Fruit fly (Drosophila melanogaster) whole organism, prepupa: Measurements from ENCODE around the gene CG11035.

Experiments
- CG10631 ChIP-seq: fragments of 200-800 bp; sonication (Bioruptor generic); optimal IDR thresholded peaks from 2 replicates; lab custom pipeline; 2016; ENCODE audit warnings: missing biosample characterization, missing genetic modification characterization
- CG10669 ChIP-seq: fragments of 200-800 bp; sonication (Bioruptor generic); optimal IDR thresholded peaks from 3 replicates; lab custom pipeline; 2018; ENCODE audit warnings: missing biosample characterization, mild to moderate bottlenecking, missing genetic modification characterization, moderate library complexity
- CG11294 ChIP-seq: fragments of 200-800 bp; sonication (Bioruptor generic); IDR thresholded peaks from 2 replicates; pipeline ENCODE4 v1.3.6; 2022; ENCODE audit warnings: missing biosample characterization, missing genetic modification characterization
- CG11762 ChIP-seq: fragments of 200-800 bp; sonication (Bioruptor generic); optimal IDR thresholded peaks from 3 replicates; lab custom pipeline; 2016; ENCODE audit warnings: missing biosample characterization, missing genetic modification characterization; ENCODE audit not compliant: insufficient read depth
- CG15336 ChIP-seq: fragments of 200-800 bp; sonication (Bioruptor generic); IDR thresholded peaks from 2 replicates; pipeline ENCODE4 v1.3.6; 2022; ENCODE audit warnings: missing biosample characterization, missing genetic modification characterization
- CG1621 ChIP-seq: fragments of 200-800 bp; sonication (Bioruptor generic); optimal IDR thresholded peaks from 3 replicates; lab custom pipeline; 2018; ENCODE audit warnings: missing biosample characterization, mild to moderate bottlenecking, missing genetic modification characterization
- CG16779 ChIP-seq: fragments of 200-800 bp; sonication (Bioruptor generic); optimal IDR thresholded peaks from 3 replicates; lab custom pipeline; 2017; ENCODE audit warnings: missing biosample characterization, mild to moderate bottlenecking, missing genetic modification characterization
- CG3032 ChIP-seq: fragments of 200-800 bp; optimal IDR thresholded peaks from 2 replicates; lab custom pipeline; 2019; ENCODE audit warnings: missing biosample characterization, mild to moderate bottlenecking, missing genetic modification characterization, moderate library complexity
- CG31627 ChIP-seq: fragments of 200-800 bp; sonication (Bioruptor generic); optimal IDR thresholded peaks from 3 replicates; lab custom pipeline; 2016; ENCODE audit warnings: missing biosample characterization, missing genetic modification characterization
- CG34406 ChIP-seq: fragments of 200-800 bp; sonication (Bioruptor generic); optimal IDR thresholded peaks from 3 replicates; lab custom pipeline; 2016; ENCODE audit warnings: missing biosample characterization, missing genetic modification characterization
- CG3919 ChIP-seq: fragments of 200-800 bp; sonication (Bioruptor generic); optimal IDR thresholded peaks from 3 replicates; lab custom pipeline; 2016; ENCODE audit warnings: missing biosample characterization, missing genetic modification characterization
- CG4318 ChIP-seq: fragments of 200-800 bp; sonication (Bioruptor generic); optimal IDR thresholded peaks from 3 replicates; lab custom pipeline; 2017; ENCODE audit warnings: missing biosample characterization, mild to moderate bottlenecking, missing genetic modification characterization
- CG6163 ChIP-seq: fragments of 200-800 bp; sonication (Bioruptor generic); IDR thresholded peaks from 3 replicates; pipeline ENCODE4 v1.3.6; 2022; ENCODE audit warnings: missing biosample characterization, missing genetic modification characterization
- CG6276 ChIP-seq: fragments of 200-800 bp; sonication (Bioruptor generic); optimal IDR thresholded peaks from 2 replicates; lab custom pipeline; 2017; ENCODE audit warnings: missing biosample characterization, mild to moderate bottlenecking, missing genetic modification characterization
- CG6792 ChIP-seq: fragments of 200-800 bp; sonication (Bioruptor generic); optimal IDR thresholded peaks from 3 replicates; lab custom pipeline; 2016; ENCODE audit warnings: missing biosample characterization, missing genetic modification characterization
- CG6808 ChIP-seq: fragments of 200-800 bp; sonication (Bioruptor generic); optimal IDR thresholded peaks from 3 replicates; lab custom pipeline; 2017; ENCODE audit warnings: missing biosample characterization, missing genetic modification characterization, mild to moderate bottlenecking, moderate library complexity, missing genetic modification reagents
- CG6854 ChIP-seq: fragments of 200-800 bp; sonication (Bioruptor generic); optimal IDR thresholded peaks from 2 replicates; lab custom pipeline; 2017; ENCODE audit warnings: missing biosample characterization, mild to moderate bottlenecking, missing genetic modification characterization
- CG8119 ChIP-seq: fragments of 200-800 bp; sonication (Bioruptor generic); IDR thresholded peaks from 3 replicates; pipeline ENCODE4 v1.3.6; 2022; ENCODE audit warnings: missing biosample characterization, missing genetic modification characterization
- CG8319 ChIP-seq: fragments of 200-800 bp; sonication (Bioruptor generic); optimal IDR thresholded peaks from 3 replicates; lab custom pipeline; 2016; ENCODE audit warnings: missing biosample characterization, missing genetic modification characterization
- CG8632 ChIP-seq: fragments of 200-800 bp; sonication (Bioruptor generic); optimal IDR thresholded peaks from 3 replicates; lab custom pipeline; 2016; ENCODE audit warnings: missing biosample characterization, missing genetic modification characterization
- CG9139 ChIP-seq: fragments of 200-800 bp; sonication (Bioruptor generic); optimal IDR thresholded peaks from 3 replicates; lab custom pipeline; 2017; ENCODE audit warnings: missing biosample characterization, mild to moderate bottlenecking, missing genetic modification characterization
- Eip75B ChIP-seq: fragments of 200-800 bp; sonication (Bioruptor generic); optimal IDR thresholded peaks from 3 replicates; lab custom pipeline; 2016; ENCODE audit warnings: missing biosample characterization, missing genetic modification characterization
- Eip78C ChIP-seq: fragments of 200-800 bp; sonication (Bioruptor generic); peaks from one replicate; lab custom pipeline; 2016; ENCODE audit warnings: missing biosample characterization, missing genetic modification characterization
- Eip93F ChIP-seq: fragments of 200-800 bp; sonication (Bioruptor generic); optimal IDR thresholded peaks from 2 replicates; lab custom pipeline; 2016; ENCODE audit warnings: missing biosample characterization, mild to moderate bottlenecking, missing genetic modification characterization
- Ets21C ChIP-seq: fragments of 200-800 bp; sonication (Bioruptor generic); optimal IDR thresholded peaks from 3 replicates; lab custom pipeline; 2016; ENCODE audit warnings: missing biosample characterization, missing genetic modification characterization
- Ets96B ChIP-seq: fragments of 200-800 bp; optimal IDR thresholded peaks from 2 replicates; lab custom pipeline; 2019; ENCODE audit warnings: missing biosample characterization, mild to moderate bottlenecking, missing genetic modification characterization, moderate library complexity
- Gug ChIP-seq: fragments of 200-800 bp; sonication (Bioruptor generic); IDR thresholded peaks from 2 replicates; pipeline ENCODE4 v1.3.6; 2022; ENCODE audit warnings: missing biosample characterization, missing genetic modification characterization
- Hr39 ChIP-seq: fragments of 200-800 bp; sonication (Bioruptor generic); optimal IDR thresholded peaks from 2 replicates; lab custom pipeline; 2016; ENCODE audit warnings: missing biosample characterization, missing genetic modification characterization
- Hr4 ChIP-seq: fragments of 200-800 bp; sonication (Bioruptor generic); optimal IDR thresholded peaks from 3 replicates; lab custom pipeline; 2016; ENCODE audit warnings: missing biosample characterization, missing genetic modification characterization
- Lpt ChIP-seq: fragments of 200-800 bp; sonication (Bioruptor generic); optimal IDR thresholded peaks from 3 replicates; lab custom pipeline; 2016; ENCODE audit warnings: missing biosample characterization, missing genetic modification characterization
- Met ChIP-seq: fragments of 200-800 bp; sonication (Bioruptor generic); optimal IDR thresholded peaks from 3 replicates; lab custom pipeline; 2016; ENCODE audit warnings: missing biosample characterization, missing genetic modification characterization
- Smox ChIP-seq: fragments of 200-800 bp; sonication (Bioruptor generic); optimal IDR thresholded peaks from 3 replicates; lab custom pipeline; 2016; ENCODE audit warnings: missing biosample characterization, missing genetic modification characterization
- Sox14 ChIP-seq: fragments of 200-800 bp; sonication (Bioruptor generic); optimal IDR thresholded peaks from 3 replicates; lab custom pipeline; 2016; ENCODE audit warnings: missing biosample characterization, missing genetic modification characterization
- Sox15 ChIP-seq: fragments of 200-800 bp; sonication (Bioruptor generic); optimal IDR thresholded peaks from 3 replicates; lab custom pipeline; 2016; ENCODE audit warnings: missing biosample characterization, missing genetic modification characterization
- achi ChIP-seq: fragments of 200-800 bp; sonication (Bioruptor generic); optimal IDR thresholded peaks from 3 replicates; lab custom pipeline; 2016; ENCODE audit warnings: missing biosample characterization, missing genetic modification characterization
- acj6 ChIP-seq: fragments of 200-800 bp; sonication (Bioruptor generic); optimal IDR thresholded peaks from 3 replicates; lab custom pipeline; 2016; ENCODE audit warnings: missing biosample characterization, missing genetic modification characterization
- dac ChIP-seq: fragments of 200-800 bp; sonication (Bioruptor generic); optimal IDR thresholded peaks from 2 replicates; lab custom pipeline; 2017; ENCODE audit warnings: missing biosample characterization, mild to moderate bottlenecking, missing genetic modification characterization
- dsx ChIP-seq: fragments of 200-800 bp; optimal IDR thresholded peaks from 3 replicates; lab custom pipeline; 2019; ENCODE audit warnings: missing biosample characterization, mild to moderate bottlenecking, missing genetic modification characterization, moderate library complexity; ENCODE audit not compliant: poor library complexity, severe bottlenecking
- eg ChIP-seq: fragments of 200-800 bp; sonication (Bioruptor generic); IDR thresholded peaks from 3 replicates; pipeline ENCODE4 v1.3.6; 2022; ENCODE audit warnings: missing biosample characterization, missing genetic modification characterization
- esn ChIP-seq: fragments of 200-800 bp; sonication (Bioruptor generic); optimal IDR thresholded peaks from 2 replicates; lab custom pipeline; 2016; ENCODE audit warnings: missing biosample characterization, mild to moderate bottlenecking, missing genetic modification characterization, moderate library complexity
- fd59A ChIP-seq: fragments of 200-800 bp; sonication (Bioruptor generic); optimal IDR thresholded peaks from 2 replicates; lab custom pipeline; 2017; ENCODE audit warnings: missing biosample characterization, mild to moderate bottlenecking, missing genetic modification characterization, missing genetic modification reagents
- fd85E ChIP-seq: fragments of 200-800 bp; sonication (Bioruptor generic); optimal IDR thresholded peaks from 3 replicates; lab custom pipeline; 2016; ENCODE audit warnings: missing biosample characterization, missing genetic modification characterization
- fkh ChIP-seq: fragments of 200-800 bp; sonication (Bioruptor generic); optimal IDR thresholded peaks from 3 replicates; lab custom pipeline; 2017; ENCODE audit warnings: missing biosample characterization, mild to moderate bottlenecking, missing genetic modification characterization, moderate library complexity
- lz ChIP-seq: fragments of 200-800 bp; sonication (Bioruptor generic); optimal IDR thresholded peaks from 3 replicates; lab custom pipeline; 2016; ENCODE audit warnings: missing biosample characterization, missing genetic modification characterization
- net ChIP-seq: fragments of 200-800 bp; sonication (Bioruptor generic); optimal IDR thresholded peaks from 3 replicates; lab custom pipeline; 2016; ENCODE audit warnings: missing biosample characterization, missing genetic modification characterization
- salr ChIP-seq, 2 experiments: fragments of 200-800 bp; sonication (Bioruptor generic); optimal IDR thresholded peaks; 3 replicates each; lab custom pipeline; 2016 to 2018; ENCODE audit warnings: missing biosample characterization in 2 of 2, missing genetic modification characterization in 2 of 2, mild to moderate bottlenecking in 1 of 2
- spab ChIP-seq: fragments of 200-800 bp; sonication (Bioruptor generic); optimal IDR thresholded peaks from 2 replicates; lab custom pipeline; 2017; ENCODE audit warnings: missing biosample characterization, mild to moderate bottlenecking, missing genetic modification characterization, missing genetic modification reagents
- ss ChIP-seq, 2 experiments: fragments of 200-800 bp; sonication (Bioruptor generic); optimal IDR thresholded peaks; 2 replicates in 1 of 2; 3 replicates in 1 of 2; lab custom pipeline; 2017 to 2018; ENCODE audit warnings: mild to moderate bottlenecking in 2 of 2, missing biosample characterization in 2 of 2, missing genetic modification characterization in 2 of 2, moderate library complexity in 1 of 2
- svp ChIP-seq: fragments of 200-800 bp; sonication (Bioruptor generic); peaks from one replicate; lab custom pipeline; 2016; ENCODE audit warnings: missing biosample characterization, missing genetic modification characterization
- topi ChIP-seq: fragments of 200-800 bp; sonication (Bioruptor generic); optimal IDR thresholded peaks from 3 replicates; lab custom pipeline; 2016; ENCODE audit warnings: missing biosample characterization, missing genetic modification characterization
- vri ChIP-seq: fragments of 200-800 bp; sonication (Bioruptor generic); optimal IDR thresholded peaks from 3 replicates; lab custom pipeline; 2016; ENCODE audit warnings: missing biosample characterization, mild to moderate bottlenecking, missing genetic modification characterization

Gene CG11035

dm6 chr3R:8001074-8001669, 31.6 kb downstream of the CG11035 start, which contains the start of the genes Kmn2 and CG2698:
Gene Kmn2, minus strand, starts transcription at chr3R:8001309.
Gene CG2698, plus strand, starts transcription at chr3R:8001562.
- TF ChIP-seq eg (GFP tag; lab: Robert Waterston, UW), result peak; percentile 97
- peak; percentile 92 for TF ChIP-seq CG6276 (GFP tag; lab: Kevin White, UChicago)
- TF ChIP-seq CG15336, result peak; percentile 97
- TF ChIP-seq CG1621 (tag; lab: Kevin White, UChicago), result peak; percentile 91
- TF ChIP-seq salr (GFP tag; optimal IDR thresholded peaks at IDR 0.05; lab: Kevin White, UChicago), result peak; percentile 87 to 91
- peak; percentile 89 for TF ChIP-seq CG9139 (GFP tag; lab: Kevin White, UChicago)
- peak; percentile 95 for TF ChIP-seq CG11294 (GFP tag; lab: Robert Waterston, UW)
- TF ChIP-seq vri, result peak; percentile 98
- TF ChIP-seq CG4318 (GFP tag; lab: Kevin White, UChicago), result peak; percentile 91
- peak; percentile 95 for TF ChIP-seq CG10669 (GFP tag; lab: Kevin White, UChicago)
- TF ChIP-seq CG6854 (GFP tag; lab: Kevin White, UChicago), result peak; percentile 93
- peak; percentile 97 for TF ChIP-seq CG8632 (GFP tag; lab: Kevin White, UChicago)
- TF ChIP-seq lz (GFP tag; lab: Kevin White, UChicago), result peak; percentile 96
- peak; percentile 95 for TF ChIP-seq CG31627 (GFP tag; lab: Kevin White, UChicago)
- peak; percentile 89 for TF ChIP-seq CG16779 (tag; lab: Kevin White, UChicago)
- TF ChIP-seq svp (GFP tag; lab: Kevin White, UChicago), result peak; percentile 98
- peak; percentile 95 for TF ChIP-seq Smox (GFP tag; lab: Kevin White, UChicago)
- TF ChIP-seq spab, result no peak
- peak; percentile 91 for TF ChIP-seq Ets21C (GFP tag; lab: Kevin White, UChicago)
- TF ChIP-seq CG11762 (GFP tag; lab: Kevin White, UChicago), result peak; percentile 94
- TF ChIP-seq dsx (GFP tag; lab: Kevin White, UChicago), result peak; percentile 88
- TF ChIP-seq Sox14, result peak; percentile 94
- TF ChIP-seq Eip93F, result peak; percentile 86
- peak; percentile 94 for TF ChIP-seq Sox15 (GFP tag; lab: Kevin White, UChicago)
- peak; percentile 96 for TF ChIP-seq CG34406 (GFP tag; lab: Kevin White, UChicago)
- peak; percentile 95 for TF ChIP-seq CG3032 (tag; lab: Kevin White, UChicago)
- TF ChIP-seq fd85E (GFP tag; lab: Kevin White, UChicago), result peak; percentile 88
- TF ChIP-seq fkh (GFP tag; lab: Kevin White, UChicago), result no peak
- peak; percentile 97 for TF ChIP-seq CG8119 (GFP tag; lab: Robert Waterston, UW)
- TF ChIP-seq CG6792 (GFP tag; lab: Kevin White, UChicago), result peak; percentile 96
- peak; percentile 97 for TF ChIP-seq acj6
- peak; percentile 96 for TF ChIP-seq Met
- peak; percentile 95 for TF ChIP-seq CG8319 (GFP tag; lab: Kevin White, UChicago)
- TF ChIP-seq Hr4 (GFP tag; lab: Kevin White, UChicago), result peak; percentile 95
- TF ChIP-seq Ets96B (tag; lab: Kevin White, UChicago), result peak; percentile 96
- TF ChIP-seq fd59A, result peak; percentile 90
- peak; percentile 95 for TF ChIP-seq Gug
- TF ChIP-seq CG6163 (GFP tag; lab: Robert Waterston, UW), result peak; percentile 98
- peak; percentile 97 for TF ChIP-seq CG10631
- TF ChIP-seq ss (GFP tag; optimal IDR thresholded peaks at IDR 0.05; lab: Kevin White, UChicago), result peak; percentile 90 to 93
- peak; percentile 98 for TF ChIP-seq CG3919
- peak; percentile 94 for TF ChIP-seq net (GFP tag; lab: Kevin White, UChicago)
- TF ChIP-seq Eip75B (GFP tag; lab: Kevin White, UChicago), result peak; percentile 94
- peak; percentile 88 for TF ChIP-seq Lpt
- peak; percentile 98 for TF ChIP-seq Eip78C (GFP tag; lab: Kevin White, UChicago)
- peak; percentile 93 for TF ChIP-seq Hr39
- TF ChIP-seq dac (GFP tag; lab: Kevin White, UChicago), result peak; percentile 81
- peak; percentile 96 for TF ChIP-seq achi (GFP tag; lab: Kevin White, UChicago)
- TF ChIP-seq topi (GFP tag; lab: Kevin White, UChicago), result peak; percentile 96
- TF ChIP-seq esn (GFP tag; lab: Kevin White, UChicago), result peak; percentile 97
- peak; percentile 92 for TF ChIP-seq CG6808 (GFP tag; lab: Kevin White, UChicago)
